Fruit fly (Drosophila melanogaster): ENCODE measurements around the gene Oga.

dm6 chr3R:21260795-21261194 is 41.9 kb downstream of the Oga start:
- no peak for TF ChIP-seq CG7045 (GFP tag; optimal IDR thresholded peaks at IDR 0.05)
- TF ChIP-seq Clk (GFP tag; optimal IDR thresholded peaks at IDR 0.05) = no peak

All from whole organism, adult.